Fruit fly (Drosophila melanogaster): ENCODE measurements around the gene sty.

The sty gene

DNA sequence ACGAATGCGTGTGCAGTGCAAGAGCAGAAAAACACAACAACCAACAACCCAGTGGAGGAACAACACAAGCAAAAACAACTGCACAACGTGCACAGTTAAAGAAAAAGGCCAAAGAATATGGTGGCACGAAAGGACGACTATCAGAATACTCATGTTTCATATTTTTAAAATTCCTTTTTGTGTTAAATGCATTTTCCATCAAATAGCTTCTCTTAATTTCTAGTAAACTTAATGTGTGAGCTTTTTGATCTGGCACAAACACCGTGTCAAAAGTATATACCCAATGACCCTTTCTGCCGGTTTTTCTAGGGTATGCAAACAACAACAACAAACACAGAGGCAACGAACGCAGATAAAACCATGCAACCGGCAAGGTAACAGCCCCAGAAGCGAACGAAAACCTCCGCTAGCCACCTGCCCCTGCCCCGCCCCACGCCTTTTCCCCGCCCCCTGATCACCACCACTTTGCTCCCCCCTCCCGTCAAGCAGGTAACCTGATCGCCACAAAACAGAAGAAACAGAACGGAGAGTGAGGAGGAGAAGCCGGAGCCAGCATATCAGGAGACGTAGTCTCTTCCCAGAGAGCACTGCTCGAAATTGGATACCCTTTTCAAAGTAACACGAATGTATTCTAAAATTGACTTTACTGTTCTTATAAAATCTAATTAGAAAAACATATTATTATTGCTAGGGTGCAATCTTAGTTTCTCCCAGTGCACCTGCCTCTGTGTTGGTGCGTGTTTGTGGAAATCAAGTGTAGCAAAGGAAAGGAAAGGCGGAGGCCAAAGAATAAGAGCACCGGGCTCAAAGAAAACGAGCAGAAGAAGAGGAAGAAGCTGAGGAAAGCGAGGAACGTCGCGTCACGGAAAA lies 29.6 kb downstream of the sty start (continued):
- TF ChIP-seq CG13424 (tag; optimal IDR thresholded peaks at IDR 0.05) (peak; percentile 84), sens-2 (GFP tag; IDR thresholded peaks at IDR 0.05) (peak; percentile 97), CG11723 (GFP tag; optimal IDR thresholded peaks at IDR 0.05) (peak; percentile 77), CG10959 (GFP tag; IDR thresholded peaks at IDR 0.05) (peak; percentile 96), bab2 (GFP tag; optimal IDR thresholded peaks at IDR 0.05) (peak; percentile 81), CG3281 (GFP tag; optimal IDR thresholded peaks at IDR 0.05) (no peak), Dip2 (GFP tag; IDR thresholded peaks at IDR 0.05) (no peak), Taf1 (GFP tag; IDR thresholded peaks at IDR 0.05) (peak; percentile 20; the same call in 1 of the 2 replicates), CG3726 (GFP tag; IDR thresholded peaks at IDR 0.05) (peak; percentile 91), E2f2 (GFP tag; IDR thresholded peaks at IDR 0.05) (peak; percentile 72; the same call in 1 of the 2 replicates), Adf1 (GFP tag; IDR thresholded peaks at IDR 0.05) (no peak), dimm (GFP tag; IDR thresholded peaks at IDR 0.05) (peak; percentile 86), Hr51 (GFP tag; optimal IDR thresholded peaks at IDR 0.05) (peak; percentile 81), Dref (GFP tag; IDR thresholded peaks at IDR 0.05) (0 out of 2 replicates have a peak, but pooled peaks have one; percentile 2), CG1792 (GFP tag; optimal IDR thresholded peaks at IDR 0.05) (peak; percentile 70), CG5953 (GFP tag; IDR thresholded peaks at IDR 0.05) (peak; percentile 91), CG10979 (tag; optimal IDR thresholded peaks at IDR 0.05) (peak; percentile 96), CG12219 (GFP tag; optimal IDR thresholded peaks at IDR 0.05) (peak; percentile 90), chinmo (GFP tag; IDR thresholded peaks at IDR 0.05; ENCODE audit: partially characterized antibody) (no peak), CG42726 (GFP tag; IDR thresholded peaks at IDR 0.05; ENCODE audit: partially characterized antibody) (no peak), CG7963 (GFP tag; IDR thresholded peaks at IDR 0.05; ENCODE audit: partially characterized antibody) (no peak), pb (GFP tag; optimal IDR thresholded peaks at IDR 0.05) (peak; percentile 88), gcm2 (GFP tag; optimal IDR thresholded peaks at IDR 0.05) (peak; percentile 85), H15 (GFP tag; IDR thresholded peaks at IDR 0.05) (peak; percentile 93), CG14965 (GFP tag; optimal IDR thresholded peaks at IDR 0.05; ENCODE audit: borderline replicate concordance) (peak; percentile 83), sc (optimal IDR thresholded peaks at IDR 0.05) (no peak), sc (GFP tag; optimal IDR thresholded peaks at IDR 0.05) (peak; percentile 97), CrebB (tag; optimal IDR thresholded peaks at IDR 0.05) (peak; percentile 77), CG6765 (GFP tag; optimal IDR thresholded peaks at IDR 0.05) (no peak), CG9932 (GFP tag; IDR thresholded peaks at IDR 0.05) (no peak), C15 (GFP tag; IDR thresholded peaks at IDR 0.05) (peak; percentile 62; the same call in 1 of the 3 replicates), ab (GFP tag; optimal IDR thresholded peaks at IDR 0.05) (peak; percentile 90), Asciz (GFP tag; optimal IDR thresholded peaks at IDR 0.05) (peak; percentile 80), Awh (GFP tag; IDR thresholded peaks at IDR 0.05) (peak; percentile 85), HmgD (GFP tag; optimal IDR thresholded peaks at IDR 0.05) (peak; percentile 87), slbo (GFP tag; IDR thresholded peaks at IDR 0.05) (peak; percentile 46), wor (GFP tag; IDR thresholded peaks at IDR 0.05) (peak; percentile 86), CG4730 (GFP tag; IDR thresholded peaks at IDR 0.05) (peak; percentile 81), CG9797 (GFP tag; optimal IDR thresholded peaks at IDR 0.05) (peak; percentile 31), Aef1 (GFP tag; IDR thresholded peaks at IDR 0.05) (peak; percentile 51), CG7372 (GFP tag; IDR thresholded peaks at IDR 0.05) (peak; percentile 49), CG12104 (GFP tag; optimal IDR thresholded peaks at IDR 0.05) (peak; percentile 69), ERR (GFP tag; optimal IDR thresholded peaks at IDR 0.05) (peak; percentile 87), hth (optimal IDR thresholded peaks at IDR 0.05) (no peak), CTCF (GFP tag; optimal IDR thresholded peaks at IDR 0.05) (peak; percentile 7), CG8478 (optimal IDR thresholded peaks at IDR 0.05) (no peak), odd (GFP tag; optimal IDR thresholded peaks at IDR 0.05) (peak; percentile 76), Ets65A (GFP tag) (peak; percentile 99), dati (GFP tag; IDR thresholded peaks at IDR 0.05) (peak; percentile 85), gsb-n (tag; optimal IDR thresholded peaks at IDR 0.05) (peak; percentile 92), Hmr (GFP tag; optimal IDR thresholded peaks at IDR 0.05) (no peak)
